Worm (Caenorhabditis elegans) whole organism, young adult: ENCODE results near the gene F58G6.3.

Experiments
- B0261.1 ChIP-seq: sonication (generic microtip); optimal IDR thresholded peaks from 2 replicates; lab custom pipeline; 2016; ENCODE audit warnings: mild to moderate bottlenecking, missing genetic modification characterization, moderate library complexity, missing compliant biosample characterization
- F10E7.11 ChIP-seq: sonication (generic microtip); optimal IDR thresholded peaks from 2 replicates; lab custom pipeline; 2017; ENCODE audit warnings: mild to moderate bottlenecking, missing genetic modification characterization, moderate library complexity, missing compliant biosample characterization
- F39B2.1 ChIP-seq: fragments of 200-800 bp; sonication (Bioruptor generic); IDR thresholded peaks from 2 replicates; pipeline ENCODE4 v1.3.6; 2022; ENCODE audit warnings: missing genetic modification reagents, missing genetic modification characterization, missing compliant biosample characterization
- F49E8.2 ChIP-seq: sonication (generic microtip); optimal IDR thresholded peaks from 3 replicates; lab custom pipeline; 2017; ENCODE audit warnings: missing genetic modification characterization, mild to moderate bottlenecking, missing compliant biosample characterization, antibody characterized with exemption, moderate library complexity; ENCODE audit not compliant: insufficient read depth
- F55B11.4 ChIP-seq: sonication (generic microtip); optimal IDR thresholded peaks from 2 replicates; lab custom pipeline; 2016; ENCODE audit warnings: missing compliant biosample characterization, missing genetic modification characterization, borderline replicate concordance; ENCODE audit not compliant: insufficient read depth
- F57C9.4 ChIP-seq: sonication (generic microtip); optimal IDR thresholded peaks from 2 replicates; lab custom pipeline; 2017; ENCODE audit warnings: mild to moderate bottlenecking, missing genetic modification characterization, missing compliant biosample characterization
- Y95B8A.8 ChIP-seq: fragments of 200-800 bp; sonication (Bioruptor generic); IDR thresholded peaks from 2 replicates; pipeline ENCODE4 v1.3.6; 2022; ENCODE audit warnings: missing genetic modification reagents, missing genetic modification characterization, missing compliant biosample characterization
- aptf-3 ChIP-seq: fragments of 200-800 bp; sonication (Bioruptor generic); IDR thresholded peaks from 2 replicates; pipeline ENCODE4 v1.3.6; 2022; ENCODE audit warnings: missing genetic modification characterization, missing compliant biosample characterization
- bed-1 ChIP-seq: fragments of 200-800 bp; sonication (Bioruptor generic); IDR thresholded peaks from 2 replicates; pipeline ENCODE4 v1.3.6; 2022; ENCODE audit warnings: missing genetic modification reagents, missing genetic modification characterization, missing compliant biosample characterization
- bed-2 ChIP-seq: fragments of 200-800 bp; sonication (Bioruptor generic); IDR thresholded peaks from 2 replicates; pipeline ENCODE4 v1.3.6; 2022; ENCODE audit warnings: missing genetic modification reagents, missing genetic modification characterization, missing compliant biosample characterization
- cebp-1 ChIP-seq, 2 experiments: fragments of 200-800 bp in 1 of 2; sonication (Bioruptor generic) in 1 of 2; sonication (generic microtip) in 1 of 2; IDR thresholded peaks in 1 of 2; optimal IDR thresholded peaks in 1 of 2; 2 replicates each; pipeline versions ENCODE4 v1.3.6 to Lab custom; 2017 to 2022; ENCODE audit warnings: missing compliant biosample characterization in 2 of 2, missing genetic modification characterization in 2 of 2, mild to moderate bottlenecking in 1 of 2, missing genetic modification reagents in 1 of 2, moderate library complexity in 1 of 2
- ceh-27 ChIP-seq: fragments of 200-800 bp; sonication (Bioruptor generic); optimal IDR thresholded peaks from 2 replicates; lab custom pipeline; 2018; ENCODE audit warnings: mild to moderate bottlenecking, missing genetic modification characterization, moderate library complexity, missing compliant biosample characterization
- ceh-40 ChIP-seq: fragments of 200-800 bp; sonication (Bioruptor generic); IDR thresholded peaks from 2 replicates; pipeline ENCODE4 v1.3.6; 2022; ENCODE audit warnings: missing genetic modification characterization, missing compliant biosample characterization
- ceh-91 ChIP-seq: fragments of 200-800 bp; sonication (Bioruptor generic); IDR thresholded peaks from 2 replicates; pipeline ENCODE4 v1.3.6; 2022; ENCODE audit warnings: missing genetic modification reagents, missing genetic modification characterization, missing compliant biosample characterization
- die-1 ChIP-seq: sonication (generic microtip); optimal IDR thresholded peaks from 2 replicates; lab custom pipeline; 2016; ENCODE audit warnings: missing genotype, mild to moderate bottlenecking, missing genetic modification characterization, missing compliant biosample characterization
- dpl-1 ChIP-seq: fragments of 150-350 bp; optimal IDR thresholded peaks from 2 replicates; lab custom pipeline; 2014; ENCODE audit warnings: missing biosample characterization, missing genetic modification reagents, missing genetic modification characterization
- ets-4 ChIP-seq: fragments of 200-800 bp; sonication (Bioruptor generic); optimal IDR thresholded peaks from 2 replicates; lab custom pipeline; 2018; ENCODE audit warnings: mild to moderate bottlenecking, missing genetic modification characterization, missing compliant biosample characterization
- fkh-3 ChIP-seq: sonication (generic microtip); optimal IDR thresholded peaks from 2 replicates; lab custom pipeline; 2016; ENCODE audit warnings: mild to moderate bottlenecking, missing genetic modification characterization, missing compliant biosample characterization
- lag-1 ChIP-seq: fragments of 200-800 bp; sonication (Bioruptor generic); IDR thresholded peaks from 2 replicates; pipeline ENCODE4 v1.3.6; 2022; ENCODE audit warnings: missing genetic modification reagents, missing genetic modification characterization, missing compliant biosample characterization
- let-526 ChIP-seq: fragments of 200-800 bp; sonication (Bioruptor generic); IDR thresholded peaks from 2 replicates; pipeline ENCODE4 v1.3.6; 2022; ENCODE audit warnings: missing genetic modification reagents, missing genetic modification characterization, missing compliant biosample characterization
- lin-35 ChIP-seq, 3 experiments: fragments of 150-350 bp in 2 of 3; sonication (generic microtip) in 1 of 3; optimal IDR thresholded peaks; 2 replicates each; lab custom pipeline; 2014 to 2018; ENCODE audit warnings: missing biosample characterization in 3 of 3, missing genetic modification characterization in 3 of 3, missing genetic modification reagents in 3 of 3
- lir-1 ChIP-seq: fragments of 200-800 bp; sonication (Bioruptor generic); conservative IDR thresholded peaks from 2 replicates; pipeline ENCODE4 v1.3.6; 2022; ENCODE audit warnings: missing genetic modification reagents, missing genetic modification characterization, missing compliant biosample characterization
- mes-4 ChIP-seq: sonication (generic microtip); optimal IDR thresholded peaks from 2 replicates; lab custom pipeline; 2016; ENCODE audit warnings: missing genotype, missing genetic modification characterization, missing compliant biosample characterization
- nfyb-1 ChIP-seq: fragments of 200-800 bp; sonication (Bioruptor generic); IDR thresholded peaks from 2 replicates; pipeline ENCODE4 v1.3.6; 2022; ENCODE audit warnings: missing genetic modification reagents, missing genetic modification characterization, missing compliant biosample characterization
- nhr-80 ChIP-seq: sonication (generic microtip); optimal IDR thresholded peaks from 2 replicates; lab custom pipeline; 2016; ENCODE audit warnings: missing genetic modification characterization, missing compliant biosample characterization
- pbrm-1 ChIP-seq: fragments of 200-800 bp; sonication (Bioruptor generic); IDR thresholded peaks from 2 replicates; pipeline ENCODE4 v1.3.6; 2022; ENCODE audit warnings: missing genetic modification reagents, missing genetic modification characterization, missing compliant biosample characterization
- rcor-1 ChIP-seq: fragments of 200-800 bp; sonication (Bioruptor generic); IDR thresholded peaks from 2 replicates; pipeline ENCODE4 v1.3.6; 2022; ENCODE audit warnings: missing genetic modification reagents, missing genetic modification characterization, missing compliant biosample characterization
- sea-2 ChIP-seq: fragments of 200-800 bp; sonication (Bioruptor generic); IDR thresholded peaks from 2 replicates; pipeline ENCODE4 v1.3.6; 2022; ENCODE audit warnings: missing genetic modification characterization, missing compliant biosample characterization
- sptf-2 ChIP-seq: fragments of 200-800 bp; sonication (Bioruptor generic); optimal IDR thresholded peaks from 2 replicates; lab custom pipeline; 2018; ENCODE audit warnings: mild to moderate bottlenecking, missing genetic modification characterization, missing compliant biosample characterization
- unc-62 ChIP-seq: fragments of 150-350 bp; optimal IDR thresholded peaks from 2 replicates; lab custom pipeline; 2014; ENCODE audit warnings: missing biosample characterization, missing genetic modification reagents, missing genetic modification characterization
- xnd-1 ChIP-seq: sonication (generic microtip); optimal IDR thresholded peaks from 2 replicates; lab custom pipeline; 2016; ENCODE audit warnings: missing genotype, missing genetic modification reagents, missing genetic modification characterization, missing compliant biosample characterization
- ztf-22 ChIP-seq: fragments of 200-800 bp; sonication (Bioruptor generic); optimal IDR thresholded peaks from 2 replicates; lab custom pipeline; 2018; ENCODE audit warnings: mild to moderate bottlenecking, missing genetic modification characterization, moderate library complexity, missing compliant biosample characterization
- ztf-26 ChIP-seq: sonication (generic microtip); optimal IDR thresholded peaks from 2 replicates; lab custom pipeline; 2017; ENCODE audit warnings: missing genetic modification characterization, missing compliant biosample characterization
- ztf-3 ChIP-seq: fragments of 200-800 bp; sonication (Bioruptor generic); optimal IDR thresholded peaks from 2 replicates; lab custom pipeline; 2018; ENCODE audit warnings: mild to moderate bottlenecking, missing genetic modification characterization, missing compliant biosample characterization

F58G6.3 gene

ce11 chrIV:9678007-9678406 lies 24.7 kb downstream of the F58G6.3 start:
- TF ChIP-seq lin-35 (GFP tag; optimal IDR thresholded peaks at IDR 0.05; lab: Kevin White, UChicago) (no peak), unc-62 (GFP tag; lab: Kevin White, UChicago) (no peak), F39B2.1 (GFP tag; lab: Robert Waterston, UW) (no peak), F49E8.2 (tag; lab: Kevin White, UChicago) (no peak), lir-1 (GFP tag; lab: Robert Waterston, UW) (no peak), let-526 (GFP tag; lab: Robert Waterston, UW) (no peak), ceh-27 (GFP tag; lab: Kevin White, UChicago) (no peak), F55B11.4 (tag; lab: Kevin White, UChicago) (no peak), rcor-1 (GFP tag; lab: Robert Waterston, UW) (no peak)
- TF ChIP-seq, all 124 proteins: peak for 0

- TF ChIP-seq pbrm-1 (GFP tag; lab: Robert Waterston, UW) (no peak), aptf-3 (GFP tag; lab: Robert Waterston, UW) (no peak), fkh-3 (tag; lab: Kevin White, UChicago) (no peak), sptf-2 (GFP tag; lab: Kevin White, UChicago) (no peak), bed-1 (GFP tag; lab: Robert Waterston, UW) (no peak), rcor-1 (GFP tag; lab: Robert Waterston, UW) (no peak), Y95B8A.8 (GFP tag; lab: Robert Waterston, UW) (no peak)
Observed at ce11 chrIV:9679296-9679695, 26.0 kb downstream of the F58G6.3 start.

- TF ChIP-seq aptf-3 (GFP tag; lab: Robert Waterston, UW) (no peak), F39B2.1 (GFP tag; lab: Robert Waterston, UW) (no peak), ztf-26 (tag; lab: Kevin White, UChicago) (no peak), lag-1 (GFP tag; lab: Robert Waterston, UW) (no peak), cebp-1 (GFP tag; IDR thresholded peaks at IDR 0.05; lab: Robert Waterston, UW) (no peak), cebp-1 (tag; optimal IDR thresholded peaks at IDR 0.05; lab: Kevin White, UChicago) (no peak), xnd-1 (no peak), nhr-80 (no peak), bed-2 (GFP tag; lab: Robert Waterston, UW) (no peak), ceh-91 (GFP tag; lab: Robert Waterston, UW) (no peak), ceh-40 (GFP tag; lab: Robert Waterston, UW) (no peak), dpl-1 (GFP tag; lab: Kevin White, UChicago) (no peak), die-1 (tag; lab: Kevin White, UChicago) (no peak), F57C9.4 (no peak), F10E7.11 (tag; lab: Kevin White, UChicago) (no peak)
Observed at ce11 chrIV:9680841-9681240, 27.5 kb downstream of the F58G6.3 start, which contains the start of gene ins-8. TSS of gene ins-8 (minus strand) at chrIV:9680941.

ce11 chrIV:9682514-9682913 lies 29.2 kb downstream of the F58G6.3 start, which contains the start of gene ins-7:
TSS of gene ins-7 (minus strand) at chrIV:9682845.
- TF ChIP-seq nfyb-1 (GFP tag; lab: Robert Waterston, UW) (no peak), ceh-40 (GFP tag; lab: Robert Waterston, UW) (no peak), ztf-26 (tag; lab: Kevin White, UChicago) (no peak), unc-62 (GFP tag; lab: Kevin White, UChicago) (peak; percentile 70), ztf-22 (peak; percentile 48), ztf-3 (GFP tag; lab: Kevin White, UChicago) (no peak), rcor-1 (GFP tag; lab: Robert Waterston, UW) (no peak), mes-4 (tag; lab: Kevin White, UChicago) (no peak), ets-4 (peak; percentile 82), nhr-80 (peak; percentile 86), B0261.1 (tag; lab: Kevin White, UChicago) (no peak), sea-2 (GFP tag; lab: Robert Waterston, UW) (no peak)
- TF ChIP-seq, all 124 proteins: peak for 4
